Worm (Caenorhabditis elegans): Measurements from ENCODE around the gene F38A5.2.

ce11 chrIV:6618607-6619006 lies 33.4 kb upstream of the F38A5.2 start:
- TF ChIP-seq fkh-10 (GFP tag; optimal IDR thresholded peaks at IDR 0.05) (no peak), pha-4 (tag; optimal IDR thresholded peaks at IDR 0.05) (no peak), ceh-45 (GFP tag; IDR thresholded peaks at IDR 0.05) (no peak), nhr-11 (tag; optimal IDR thresholded peaks at IDR 0.05) (no peak), nfya-1 (tag; optimal IDR thresholded peaks at IDR 0.05) (no peak), K09A11.1 (tag; optimal IDR thresholded peaks at IDR 0.05; ENCODE audit: insufficient read depth) (no peak), syd-9 (tag; optimal IDR thresholded peaks at IDR 0.05) (no peak), odd-2 (tag; optimal IDR thresholded peaks at IDR 0.05) (no peak), ceh-6 (GFP tag; optimal IDR thresholded peaks at IDR 0.05) (no peak), zip-5 (tag; optimal IDR thresholded peaks at IDR 0.05) (no peak), ama-1 (optimal IDR thresholded peaks at IDR 0.05) (no peak), hlh-30 (tag; optimal IDR thresholded peaks at IDR 0.05; ENCODE audit: insufficient read depth) (no peak), eyg-1 (tag; optimal IDR thresholded peaks at IDR 0.05) (no peak)

Measured in whole organism, late embryonic.